Worm (Caenorhabditis elegans) whole organism, L4 larva: ENCODE measurements around the gene toh-1.

Source experiments
- F10B5.3 ChIP-seq: sonication (generic microtip); optimal IDR thresholded peaks from 2 replicates; lab custom pipeline; 2016; ENCODE audit warnings: mild to moderate bottlenecking, missing genetic modification characterization, missing compliant biosample characterization
- F26F4.8 ChIP-seq: fragments of 200-800 bp; sonication (Bioruptor generic); conservative IDR thresholded peaks from 2 replicates; pipeline ENCODE4 v1.3.6; 2022; ENCODE audit warnings: missing genetic modification characterization, missing compliant biosample characterization
- F49E8.2 ChIP-seq: sonication (generic microtip); optimal IDR thresholded peaks from 2 replicates; lab custom pipeline; 2016; ENCODE audit warnings: missing compliant biosample characterization, mild to moderate bottlenecking, missing genetic modification characterization, borderline replicate concordance
- Y48G9A.11 ChIP-seq: fragments of 200-800 bp; sonication (Bioruptor generic); IDR thresholded peaks from 2 replicates; pipeline ENCODE4 v1.3.6; 2022; ENCODE audit warnings: missing genetic modification reagents, missing genetic modification characterization, missing compliant biosample characterization
- ZK337.2 ChIP-seq: fragments of 200-800 bp; sonication (Bioruptor generic); IDR thresholded peaks from 2 replicates; pipeline ENCODE4 v1.3.6; 2022; ENCODE audit warnings: missing genetic modification reagents, missing genetic modification characterization, missing compliant biosample characterization
- aly-2 ChIP-seq: sonication (generic microtip); optimal IDR thresholded peaks from 2 replicates; lab custom pipeline; 2018; ENCODE audit warnings: missing biosample characterization, missing genetic modification characterization
- ama-1 ChIP-seq: fragments of 150-350 bp; optimal IDR thresholded peaks from 2 replicates; lab custom pipeline; 2014; ENCODE audit warnings: inconsistent platforms, mixed read lengths
- attf-4 ChIP-seq: sonication (generic microtip); optimal IDR thresholded peaks from 3 replicates; lab custom pipeline; 2017; ENCODE audit warnings: missing biosample characterization, missing genetic modification characterization
- ceh-32 ChIP-seq: sonication (generic microtip); optimal IDR thresholded peaks from 2 replicates; lab custom pipeline; 2016; ENCODE audit warnings: mild to moderate bottlenecking, missing genetic modification characterization, missing compliant biosample characterization; ENCODE audit not compliant: poor library complexity
- ceh-82 ChIP-seq: sonication (generic microtip); optimal IDR thresholded peaks from 2 replicates; lab custom pipeline; 2017; ENCODE audit warnings: missing biosample characterization, missing genetic modification characterization
- ces-1 ChIP-seq: fragments of 150-350 bp; sonication (generic microtip); optimal IDR thresholded peaks from 4 replicates; lab custom pipeline; 2014; ENCODE audit warnings: missing biosample characterization, missing genetic modification reagents, missing genetic modification characterization
- daf-16 ChIP-seq, 3 experiments: sonication (generic microtip); optimal IDR thresholded peaks; 2 replicates each; lab custom pipeline; 2016 to 2017; ENCODE audit warnings: missing genetic modification characterization in 3 of 3, missing genetic modification reagents in 3 of 3, mild to moderate bottlenecking in 2 of 3, missing compliant biosample characterization in 2 of 3, missing biosample characterization in 1 of 3, moderate library complexity in 1 of 3
- daf-19 ChIP-seq: fragments of 200-800 bp; sonication (Bioruptor generic); conservative IDR thresholded peaks from 2 replicates; pipeline ENCODE4 v1.3.6; 2022; ENCODE audit warnings: missing genetic modification characterization, missing compliant biosample characterization
- dmd-8 ChIP-seq: fragments of 200-800 bp; sonication (Bioruptor generic); IDR thresholded peaks from 2 replicates; pipeline ENCODE4 v1.3.6; 2022; ENCODE audit warnings: missing genetic modification characterization, missing compliant biosample characterization
- dpl-1 ChIP-seq: fragments of 150-350 bp; optimal IDR thresholded peaks from 2 replicates; lab custom pipeline; 2014; ENCODE audit warnings: missing biosample characterization, missing genetic modification reagents, missing genetic modification characterization
- duxl-1 ChIP-seq: sonication (generic microtip); optimal IDR thresholded peaks from 2 replicates; lab custom pipeline; 2016; ENCODE audit warnings: mild to moderate bottlenecking, missing genetic modification characterization, moderate library complexity, missing compliant biosample characterization; ENCODE audit not compliant: poor library complexity
- egl-27 ChIP-seq: sonication (generic microtip); optimal IDR thresholded peaks from 3 replicates; lab custom pipeline; 2017; ENCODE audit warnings: missing biosample characterization, missing genetic modification reagents, missing genetic modification characterization
- fkh-10 ChIP-seq: fragments of 150-350 bp; optimal IDR thresholded peaks from 2 replicates; lab custom pipeline; 2014; ENCODE audit warnings: missing biosample characterization, missing genetic modification reagents, missing genetic modification characterization
- fos-1 ChIP-seq: fragments of 150-350 bp; optimal IDR thresholded peaks from 2 replicates; lab custom pipeline; 2014; ENCODE audit warnings: missing biosample characterization, missing genetic modification characterization
- gei-8 ChIP-seq: fragments of 200-800 bp; sonication (Bioruptor generic); optimal IDR thresholded peaks from 2 replicates; lab custom pipeline; 2018; ENCODE audit warnings: mild to moderate bottlenecking, missing genetic modification characterization, missing compliant biosample characterization
- hlh-30 ChIP-seq: sonication (generic microtip); optimal IDR thresholded peaks from 2 replicates; lab custom pipeline; 2017; ENCODE audit warnings: antibody characterized with exemption, mild to moderate bottlenecking, missing genetic modification characterization, missing compliant biosample characterization; ENCODE audit not compliant: insufficient read depth
- jun-1 ChIP-seq: fragments of 150-350 bp; optimal IDR thresholded peaks from 2 replicates; lab custom pipeline; 2014; ENCODE audit warnings: missing biosample characterization, missing genetic modification reagents, missing genetic modification characterization
- lim-7 ChIP-seq: fragments of 200-800 bp; sonication (Bioruptor generic); IDR thresholded peaks from 2 replicates; pipeline ENCODE4 v1.3.6; 2022; ENCODE audit warnings: missing genetic modification characterization, missing compliant biosample characterization
- lin-1 ChIP-seq: fragments of 200-800 bp; sonication (Bioruptor generic); IDR thresholded peaks from 2 replicates; pipeline ENCODE4 v1.3.6; 2022; ENCODE audit warnings: missing genetic modification reagents, missing genetic modification characterization, missing compliant biosample characterization
- lin-13 ChIP-seq: fragments of 150-350 bp; optimal IDR thresholded peaks from 2 replicates; lab custom pipeline; 2014; ENCODE audit warnings: missing biosample characterization, missing genetic modification reagents, missing genetic modification characterization
- lin-15B ChIP-seq: fragments of 150-350 bp; sonication (generic microtip); optimal IDR thresholded peaks from 3 replicates; lab custom pipeline; 2014; ENCODE audit warnings: missing biosample characterization, missing genetic modification characterization
- lin-29 ChIP-seq: fragments of 200-800 bp; sonication (Bioruptor generic); IDR thresholded peaks from 2 replicates; pipeline ENCODE4 v1.3.6; 2022; ENCODE audit warnings: missing genetic modification reagents, missing genetic modification characterization, missing compliant biosample characterization
- madf-5 ChIP-seq, 2 experiments: fragments of 200-800 bp; sonication (Bioruptor generic); IDR thresholded peaks; 2 replicates each; pipeline ENCODE4 v1.3.6; 2022; ENCODE audit warnings: missing compliant biosample characterization in 2 of 2, missing genetic modification characterization in 2 of 2
- madf-9 ChIP-seq: fragments of 200-800 bp; sonication (Bioruptor generic); conservative IDR thresholded peaks from 2 replicates; pipeline ENCODE4 v1.3.6; 2022; ENCODE audit warnings: missing genetic modification reagents, missing genetic modification characterization, missing compliant biosample characterization
- mxl-2 ChIP-seq: fragments of 200-800 bp; sonication (Bioruptor generic); conservative IDR thresholded peaks from 2 replicates; pipeline ENCODE4 v1.3.6; 2022; ENCODE audit warnings: missing genetic modification reagents, missing genetic modification characterization, missing compliant biosample characterization
- nhr-10 ChIP-seq: fragments of 150-350 bp; optimal IDR thresholded peaks from 2 replicates; lab custom pipeline; 2014; ENCODE audit warnings: missing biosample characterization, missing genetic modification characterization
- nhr-25 ChIP-seq: sonication (generic microtip); optimal IDR thresholded peaks from 2 replicates; lab custom pipeline; 2017; ENCODE audit warnings: missing genetic modification characterization, mild to moderate bottlenecking, missing compliant biosample characterization, antibody characterized with exemption, moderate library complexity, borderline replicate concordance; ENCODE audit not compliant: insufficient read depth
- nhr-42 ChIP-seq: fragments of 200-800 bp; sonication (Bioruptor generic); IDR thresholded peaks from 2 replicates; pipeline ENCODE4 v1.3.6; 2022; ENCODE audit warnings: missing genetic modification characterization, missing compliant biosample characterization
- nhr-76 ChIP-seq: fragments of 150-350 bp; optimal IDR thresholded peaks from 2 replicates; lab custom pipeline; 2014; ENCODE audit warnings: missing biosample characterization, missing genetic modification characterization
- nhr-77 ChIP-seq: fragments of 150-350 bp; optimal IDR thresholded peaks from 2 replicates; lab custom pipeline; 2014; ENCODE audit warnings: missing biosample characterization, missing genetic modification characterization
- php-3 ChIP-seq: fragments of 200-800 bp; sonication (Bioruptor generic); IDR thresholded peaks from 2 replicates; pipeline ENCODE4 v1.3.6; 2022; ENCODE audit warnings: missing genetic modification reagents, missing genetic modification characterization, missing compliant biosample characterization
- pqm-1 ChIP-seq: sonication (generic microtip); optimal IDR thresholded peaks from 2 replicates; lab custom pipeline; 2017; ENCODE audit warnings: missing biosample characterization, missing genetic modification characterization
- sdz-12 ChIP-seq: fragments of 200-800 bp; sonication (Bioruptor generic); optimal IDR thresholded peaks from 2 replicates; lab custom pipeline; 2018; ENCODE audit warnings: mild to moderate bottlenecking, missing genetic modification characterization, missing compliant biosample characterization
- set-16 ChIP-seq: fragments of 200-800 bp; sonication (Bioruptor generic); IDR thresholded peaks from 2 replicates; pipeline ENCODE4 v1.3.6; 2022; ENCODE audit warnings: missing genetic modification reagents, missing genetic modification characterization, missing compliant biosample characterization
- snpc-1.2 ChIP-seq: fragments of 200-800 bp; sonication (Bioruptor generic); IDR thresholded peaks from 2 replicates; pipeline ENCODE4 v1.3.6; 2022; ENCODE audit warnings: missing genetic modification reagents, missing genetic modification characterization, missing compliant biosample characterization
- snpc-4 ChIP-seq: fragments of 150-350 bp; optimal IDR thresholded peaks from 2 replicates; lab custom pipeline; 2014; ENCODE audit warnings: missing biosample characterization, missing genetic modification characterization
- spr-1 ChIP-seq: sonication (generic microtip); optimal IDR thresholded peaks from 2 replicates; lab custom pipeline; 2016; ENCODE audit warnings: mild to moderate bottlenecking, missing genetic modification characterization, missing compliant biosample characterization
- tag-97 ChIP-seq: fragments of 200-800 bp; sonication (Bioruptor generic); IDR thresholded peaks from 2 replicates; pipeline ENCODE4 v1.3.6; 2022; ENCODE audit warnings: missing genetic modification characterization, missing compliant biosample characterization
- unc-62 ChIP-seq, 3 experiments: fragments of 150-350 bp in 1 of 3; sonication (generic microtip); optimal IDR thresholded peaks in 2 of 3; peaks in 1 of 3; 1 replicate in 1 of 3; 2 replicates in 2 of 3; lab custom pipeline; 2014 to 2017; ENCODE audit warnings: missing biosample characterization in 3 of 3, missing genetic modification characterization in 3 of 3, missing genetic modification reagents in 3 of 3, missing genotype in 1 of 3
- zag-1 ChIP-seq: fragments of 150-350 bp; optimal IDR thresholded peaks from 2 replicates; lab custom pipeline; 2014; ENCODE audit warnings: missing biosample characterization, missing genetic modification characterization
- zfp-2 ChIP-seq: sonication (generic microtip); optimal IDR thresholded peaks from 2 replicates; lab custom pipeline; 2016; ENCODE audit warnings: mild to moderate bottlenecking, missing genetic modification characterization, missing compliant biosample characterization
- zfp-3 ChIP-seq: fragments of 200-800 bp; sonication (Bioruptor generic); conservative IDR thresholded peaks from 2 replicates; pipeline ENCODE4 v1.3.6; 2022; ENCODE audit warnings: missing genetic modification reagents, missing genetic modification characterization, missing compliant biosample characterization
- zip-11 ChIP-seq: fragments of 200-800 bp; sonication (Bioruptor generic); IDR thresholded peaks from 2 replicates; pipeline ENCODE4 v1.3.6; 2022; ENCODE audit warnings: missing genetic modification characterization, missing compliant biosample characterization
- ztf-7 ChIP-seq: fragments of 150-350 bp; optimal IDR thresholded peaks from 2 replicates; lab custom pipeline; 2014; ENCODE audit warnings: missing biosample characterization, missing genetic modification characterization

Gene toh-1

DNA sequence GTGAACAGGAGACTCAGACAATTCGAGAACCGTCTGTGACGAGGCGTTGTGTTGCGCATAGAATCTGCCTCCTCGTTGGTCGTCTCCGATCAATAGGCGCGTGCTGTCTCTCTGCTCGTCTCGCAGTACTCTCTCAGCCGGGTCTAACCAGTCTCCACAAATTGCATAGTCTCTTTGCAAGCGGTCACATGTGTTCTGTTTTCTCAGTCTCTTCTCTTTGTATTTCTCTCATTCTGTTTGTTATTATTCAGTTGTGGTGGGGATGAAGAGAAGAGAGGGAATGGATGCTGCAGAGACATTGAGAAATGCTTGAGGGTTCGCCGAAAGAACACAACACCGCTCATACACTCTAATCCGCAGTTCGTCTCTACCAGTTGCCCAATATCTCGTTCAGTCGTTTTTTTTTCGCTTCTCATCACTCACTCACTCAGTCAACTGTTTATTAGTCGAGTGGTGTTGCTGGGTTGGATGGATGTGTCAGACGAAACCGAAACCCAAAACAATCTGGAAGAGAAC lies 7.4 kb downstream of the toh-1 start (continued):
- TF ChIP-seq daf-16 (GFP tag; optimal IDR thresholded peaks at IDR 0.05; lab: Kevin White, UChicago) (peak; percentile 2 to 97), daf-16 (tag; optimal IDR thresholded peaks at IDR 0.05; lab: Kevin White, UChicago) (peak; percentile 98), spr-1 (peak; percentile 86), nhr-10 (peak; percentile 96), ZK337.2 (GFP tag; lab: Robert Waterston, UW) (peak; percentile 23; the same call in 1 of the 2 replicates), zfp-3 (GFP tag; lab: Robert Waterston, UW) (peak; percentile 74; the same call in 1 of the 2 replicates), fkh-10 (GFP tag; lab: Kevin White, UChicago) (peak; percentile 97), F26F4.8 (no peak), nhr-42 (GFP tag; lab: Robert Waterston, UW) (peak; percentile 90), sdz-12 (GFP tag; lab: Kevin White, UChicago) (peak; percentile 61), pqm-1 (tag; lab: Kevin White, UChicago) (no peak), gei-8 (GFP tag; lab: Kevin White, UChicago) (peak; percentile 19), lim-7 (0 out of 2 replicates have a peak, but pooled peaks have one; percentile 12), dpl-1 (GFP tag; lab: Kevin White, UChicago) (peak; percentile 77), snpc-1.2 (no peak), mxl-2 (GFP tag; lab: Robert Waterston, UW) (no peak), hlh-30 (tag; lab: Kevin White, UChicago) (peak; percentile 100), nhr-25 (tag; lab: Kevin White, UChicago) (peak; percentile 78), zip-11 (GFP tag; lab: Robert Waterston, UW) (no peak), php-3 (GFP tag; lab: Robert Waterston, UW) (peak; percentile 72), lin-15B (tag; lab: Kevin White, UChicago) (no peak), F10B5.3 (peak; percentile 29), snpc-4 (no peak), duxl-1 (peak; percentile 64), egl-27 (tag; lab: Kevin White, UChicago) (peak; percentile 37), aly-2 (no peak), jun-1 (peak; percentile 83), dmd-8 (GFP tag; lab: Robert Waterston, UW) (0 out of 2 replicates have a peak, but pooled peaks have one; percentile 20), attf-4 (tag; lab: Kevin White, UChicago) (no peak), ztf-7 (tag; lab: Kevin White, UChicago) (peak; percentile 81), lin-1 (GFP tag; lab: Robert Waterston, UW) (peak; percentile 36), nhr-77 (tag; lab: Kevin White, UChicago) (peak; percentile 93), lin-29 (0 out of 2 replicates have a peak, but pooled peaks have one; percentile 30), madf-5 (GFP tag; IDR thresholded peaks at IDR 0.05; lab: Robert Waterston, UW) (no peak), ama-1 (peak; percentile 74), lin-13 (GFP tag; lab: Kevin White, UChicago) (peak; percentile 81), F49E8.2 (no peak), zfp-2 (tag; lab: Kevin White, UChicago) (peak; percentile 73), nhr-76 (tag; lab: Kevin White, UChicago) (no peak), tag-97 (GFP tag; lab: Robert Waterston, UW) (no peak), madf-9 (GFP tag; lab: Robert Waterston, UW) (peak; percentile 53; the same call in 1 of the 2 replicates), Y48G9A.11 (GFP tag; lab: Robert Waterston, UW) (no peak), ces-1 (GFP tag; lab: Kevin White, UChicago) (peak; percentile 50), unc-62 (GFP tag; optimal IDR thresholded peaks at IDR 0.05 in 1 of 2; lab: Kevin White, UChicago) (peak in 1 of 2 experiments; percentile 99), unc-62 (tag; optimal IDR thresholded peaks at IDR 0.05; lab: Kevin White, UChicago) (no peak), ceh-32 (peak; percentile 50), daf-19 (GFP tag; lab: Robert Waterston, UW) (0 out of 2 replicates have a peak, but pooled peaks have one; percentile 60), fos-1 (tag; lab: Kevin White, UChicago) (peak; percentile 32), set-16 (GFP tag; lab: Robert Waterston, UW) (peak; percentile 87), ceh-82 (tag; lab: Kevin White, UChicago) (no peak), zag-1 (peak; percentile 86)
